Worm (Caenorhabditis elegans) whole organism, dauer: Measurements from ENCODE around the gene F01D5.6.
"Not testable (repeated sequence)": the region's sequence is repeated elsewhere in the genome, so short reads cannot be mapped to it uniquely, and the experiment has no call there.

Experiments used
- unc-62 ChIP-seq: sonication (generic microtip); optimal IDR thresholded peaks from 2 replicates; lab custom pipeline; 2017; ENCODE audit warnings: missing biosample characterization, missing genetic modification reagents, missing genetic modification characterization

Gene F01D5.6

ce11 chrII:13982247-13982646 lies 24.1 kb upstream of the F01D5.6 start:
- TF ChIP-seq unc-62 (GFP tag; lab: Kevin White, UChicago): no peak

- TF ChIP-seq unc-62 (GFP tag; lab: Kevin White, UChicago): no peak
Observed at ce11 chrII:13982923-13983322, 23.4 kb upstream of the F01D5.6 start, which contains the start of the genes Y39G8B.13 and Y39G8B.10. Y39G8B.13 (minus strand) TSS chrII:13983047. Y39G8B.10 (minus strand) TSS chrII:13983115.

ce11 chrII:13984551-13984950 lies 21.8 kb upstream of the F01D5.6 start, which contains the start of gene sre-47:
sre-47 (minus strand) TSS chrII:13984651.
- TF ChIP-seq unc-62 (GFP tag; lab: Kevin White, UChicago): no peak

- no peak for TF ChIP-seq unc-62 (GFP tag; lab: Kevin White, UChicago)
Observed at ce11 chrII:13991741-13992140, 14.6 kb upstream of the F01D5.6 start, which contains the start of gene Y39G8B.5. Y39G8B.5 (minus strand) TSS chrII:13991841.

DNA sequence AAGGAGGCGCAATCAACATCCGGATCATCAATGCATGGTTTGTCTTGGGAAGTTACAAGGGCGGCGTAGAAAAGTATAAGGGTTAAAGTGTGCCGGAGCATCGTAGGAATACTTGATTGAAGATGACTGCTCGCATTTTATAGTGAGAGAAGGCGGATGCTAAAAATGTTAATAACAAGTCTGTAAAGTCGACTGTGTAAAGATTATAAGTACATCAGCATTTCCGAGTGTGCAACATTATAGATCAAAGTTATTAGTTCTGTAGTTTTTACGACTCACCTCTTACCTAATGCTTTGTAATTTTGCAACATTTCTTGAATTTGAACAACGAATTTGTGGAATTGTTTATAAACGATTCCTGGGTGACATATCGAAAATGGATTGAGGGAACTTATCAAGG lies 11.4 kb upstream of the F01D5.6 start, which contains the start of gene Y39G8B.7:
Y39G8B.7 (minus strand) TSS at position 101 of the 400 bp plus-strand sequence.
- no peak for TF ChIP-seq unc-62 (GFP tag; lab: Kevin White, UChicago)

- no peak for TF ChIP-seq unc-62 (GFP tag; lab: Kevin White, UChicago)
Observed at ce11 chrII:13997477-13997876, 8.8 kb upstream of the F01D5.6 start, which contains the start of gene F01D5.1. F01D5.1 (minus strand) TSS chrII:13997581.

DNA sequence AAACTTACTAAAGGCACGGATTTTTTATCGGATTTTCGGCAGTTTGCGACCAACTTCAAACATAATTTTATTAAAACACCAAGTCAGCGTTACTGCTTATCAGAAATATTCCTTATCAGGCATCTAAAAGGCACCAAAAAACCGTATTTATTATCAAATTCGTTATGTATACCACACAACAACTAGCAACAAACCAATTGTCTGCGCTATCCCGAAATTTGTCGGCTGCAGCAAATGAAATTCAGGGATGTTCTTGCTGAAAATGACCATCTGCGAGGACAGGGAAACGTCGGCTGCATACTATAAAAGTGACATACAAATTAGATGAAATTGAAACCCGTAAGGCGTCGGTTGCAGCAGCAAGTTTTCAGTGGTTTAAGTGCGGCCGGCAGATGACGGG lies 8.3 kb upstream of the F01D5.6 start:
- no peak for TF ChIP-seq unc-62 (GFP tag; lab: Kevin White, UChicago)

DNA sequence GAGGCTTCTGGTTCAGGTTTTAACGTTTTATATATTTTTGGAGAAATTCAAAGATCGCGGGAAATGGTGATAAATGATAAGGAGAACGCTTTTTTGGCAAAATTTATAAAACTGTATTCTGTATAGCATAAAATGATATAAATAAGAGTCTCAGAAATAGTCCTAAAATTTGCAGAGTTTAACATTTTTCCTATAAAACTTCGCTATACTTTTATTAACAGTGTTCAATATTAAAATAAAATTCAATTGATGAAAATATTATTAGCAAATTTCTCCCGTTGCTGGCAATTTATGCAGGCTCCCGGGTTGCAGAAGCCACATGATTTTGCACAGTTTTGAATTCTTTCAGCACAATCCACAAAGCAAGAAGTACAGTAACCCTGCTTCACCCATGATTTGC lies 7.3 kb upstream of the F01D5.6 start, which contains the start of gene F01D5.2:
F01D5.2 (minus strand) TSS at position 101 of the 400 bp plus-strand sequence.
- no peak for TF ChIP-seq unc-62 (GFP tag; lab: Kevin White, UChicago)

DNA sequence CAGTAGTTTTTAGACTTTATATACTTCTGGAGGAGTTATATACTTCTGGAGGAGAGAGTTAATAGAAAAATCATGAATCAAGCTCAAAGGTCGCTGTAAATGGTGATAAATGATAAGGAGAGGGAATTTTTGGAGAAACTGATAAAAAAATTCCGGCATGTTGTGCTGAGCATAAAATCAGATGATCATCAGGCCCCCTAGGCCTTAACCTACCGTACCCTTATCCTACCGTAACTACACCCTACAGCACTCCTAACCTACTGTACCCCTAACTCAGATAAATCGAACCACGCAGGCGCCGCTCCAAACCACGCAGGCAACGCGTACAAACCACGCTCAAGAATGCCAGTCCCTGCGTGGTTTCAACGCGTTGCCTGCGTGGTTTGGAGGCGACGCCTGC lies 6.3 kb upstream of the F01D5.6 start, which contains the start of gene F01D5.3:
F01D5.3 (minus strand) TSS at position 101 of the 400 bp plus-strand sequence.
- TF ChIP-seq unc-62 (GFP tag; lab: Kevin White, UChicago): not testable (repeated sequence)

DNA sequence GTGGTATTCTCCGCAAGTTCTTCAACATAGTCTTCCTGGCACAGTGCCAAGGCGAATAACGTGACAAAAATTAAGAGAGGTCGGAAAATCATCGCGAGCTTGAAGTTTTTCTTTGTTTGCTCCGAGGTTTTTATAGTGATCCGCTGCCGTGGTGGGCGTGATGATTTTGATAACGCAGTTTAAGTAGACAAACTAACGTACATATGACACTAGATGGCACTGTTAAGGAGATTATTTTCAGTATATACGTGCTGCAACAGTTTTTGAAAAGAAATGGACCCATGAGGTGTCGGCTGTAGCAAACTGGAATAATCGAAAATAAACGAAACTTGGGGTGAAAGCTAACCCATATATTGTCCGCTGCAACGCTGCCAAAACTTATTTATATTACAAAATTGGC lies 4.1 kb upstream of the F01D5.6 start, which contains the start of gene F01D5.5:
F01D5.5 (minus strand) TSS at position 101 of the 400 bp plus-strand sequence.
- TF ChIP-seq unc-62 (GFP tag; lab: Kevin White, UChicago): no peak

ce11 chrII:14003821-14004430 lies 2.4 kb upstream of the F01D5.6 start:
- TF ChIP-seq unc-62 (GFP tag; lab: Kevin White, UChicago): no peak

DNA sequence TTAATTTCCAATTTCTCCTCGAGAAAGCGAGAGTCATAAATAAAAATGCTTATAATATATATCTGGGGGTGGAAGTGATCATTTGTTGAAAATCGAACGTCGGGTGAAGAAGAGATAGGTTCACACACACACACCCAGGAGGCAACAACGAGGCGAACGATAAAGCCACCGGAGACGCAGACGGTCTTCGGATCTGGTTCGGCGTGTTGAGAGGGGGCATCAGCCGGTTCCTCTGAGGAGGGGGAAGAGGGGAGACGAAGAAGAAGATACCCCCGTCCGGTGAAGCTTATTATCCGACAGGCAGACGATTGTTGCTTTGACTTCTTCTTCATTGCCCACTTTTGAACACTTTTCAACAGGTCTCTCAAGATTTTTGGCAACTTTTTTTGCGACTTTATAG lies 1.5 kb upstream of the F01D5.6 start:
- TF ChIP-seq unc-62 (GFP tag; lab: Kevin White, UChicago): no peak

- TF ChIP-seq unc-62 (GFP tag; lab: Kevin White, UChicago): no peak
Observed at ce11 chrII:14005183-14005582, 1.1 kb upstream of the F01D5.6 start.

ce11 chrII:14008359-14008758 lies 2.0 kb downstream of the F01D5.6 start, which contains the start of gene F01D5.7:
F01D5.7 (plus strand) TSS chrII:14008659.
- no peak for TF ChIP-seq unc-62 (GFP tag; lab: Kevin White, UChicago)

ce11 chrII:14010656-14011376 lies 4.5 kb downstream of the F01D5.6 start, which contains the start of gene F01D5.8:
F01D5.8 (plus strand) TSS chrII:14010706.
- TF ChIP-seq unc-62 (GFP tag; lab: Kevin White, UChicago): no peak

ce11 chrII:14014637-14015036 lies 8.3 kb downstream of the F01D5.6 start:
- no peak for TF ChIP-seq unc-62 (GFP tag; lab: Kevin White, UChicago)
